Fruit fly (Drosophila melanogaster) whole organism, prepupa: ENCODE measurements around the gene CG9550.

ENCODE experiments used
- Blimp-1 ChIP-seq: fragments of 200-800 bp; sonication (Bioruptor generic); optimal IDR thresholded peaks from 3 replicates; lab custom pipeline; 2017; ENCODE audit warnings: missing biosample characterization, missing genetic modification characterization, mild to moderate bottlenecking, moderate library complexity, missing genetic modification reagents
- CG11294 ChIP-seq: fragments of 200-800 bp; sonication (Bioruptor generic); IDR thresholded peaks from 2 replicates; pipeline ENCODE4 v1.3.6; 2022; ENCODE audit warnings: missing biosample characterization, missing genetic modification characterization
- CG11762 ChIP-seq: fragments of 200-800 bp; sonication (Bioruptor generic); optimal IDR thresholded peaks from 3 replicates; lab custom pipeline; 2016; ENCODE audit warnings: missing biosample characterization, missing genetic modification characterization; ENCODE audit not compliant: insufficient read depth
- CG11902 ChIP-seq: fragments of 200-800 bp; sonication (Bioruptor generic); optimal IDR thresholded peaks from 3 replicates; lab custom pipeline; 2016; ENCODE audit warnings: missing biosample characterization, missing genetic modification characterization
- CG15336 ChIP-seq: fragments of 200-800 bp; sonication (Bioruptor generic); IDR thresholded peaks from 2 replicates; pipeline ENCODE4 v1.3.6; 2022; ENCODE audit warnings: missing biosample characterization, missing genetic modification characterization
- CG1621 ChIP-seq: fragments of 200-800 bp; sonication (Bioruptor generic); optimal IDR thresholded peaks from 3 replicates; lab custom pipeline; 2018; ENCODE audit warnings: missing biosample characterization, mild to moderate bottlenecking, missing genetic modification characterization
- CG16779 ChIP-seq: fragments of 200-800 bp; sonication (Bioruptor generic); optimal IDR thresholded peaks from 3 replicates; lab custom pipeline; 2017; ENCODE audit warnings: missing biosample characterization, mild to moderate bottlenecking, missing genetic modification characterization
- CG3032 ChIP-seq: fragments of 200-800 bp; optimal IDR thresholded peaks from 2 replicates; lab custom pipeline; 2019; ENCODE audit warnings: missing biosample characterization, mild to moderate bottlenecking, missing genetic modification characterization, moderate library complexity
- CG31627 ChIP-seq: fragments of 200-800 bp; sonication (Bioruptor generic); optimal IDR thresholded peaks from 3 replicates; lab custom pipeline; 2016; ENCODE audit warnings: missing biosample characterization, missing genetic modification characterization
- CG34406 ChIP-seq: fragments of 200-800 bp; sonication (Bioruptor generic); optimal IDR thresholded peaks from 3 replicates; lab custom pipeline; 2016; ENCODE audit warnings: missing biosample characterization, missing genetic modification characterization
- CG3919 ChIP-seq: fragments of 200-800 bp; sonication (Bioruptor generic); optimal IDR thresholded peaks from 3 replicates; lab custom pipeline; 2016; ENCODE audit warnings: missing biosample characterization, missing genetic modification characterization
- CG6163 ChIP-seq: fragments of 200-800 bp; sonication (Bioruptor generic); IDR thresholded peaks from 3 replicates; pipeline ENCODE4 v1.3.6; 2022; ENCODE audit warnings: missing biosample characterization, missing genetic modification characterization
- CG6808 ChIP-seq: fragments of 200-800 bp; sonication (Bioruptor generic); optimal IDR thresholded peaks from 3 replicates; lab custom pipeline; 2017; ENCODE audit warnings: missing biosample characterization, missing genetic modification characterization, mild to moderate bottlenecking, moderate library complexity, missing genetic modification reagents
- CG7368 ChIP-seq: fragments of 200-800 bp; sonication (Bioruptor generic); optimal IDR thresholded peaks from 3 replicates; lab custom pipeline; 2016; ENCODE audit warnings: missing biosample characterization, missing genetic modification characterization
- CG8119 ChIP-seq: fragments of 200-800 bp; sonication (Bioruptor generic); IDR thresholded peaks from 3 replicates; pipeline ENCODE4 v1.3.6; 2022; ENCODE audit warnings: missing biosample characterization, missing genetic modification characterization
- CG8632 ChIP-seq: fragments of 200-800 bp; sonication (Bioruptor generic); optimal IDR thresholded peaks from 3 replicates; lab custom pipeline; 2016; ENCODE audit warnings: missing biosample characterization, missing genetic modification characterization
- CG9139 ChIP-seq: fragments of 200-800 bp; sonication (Bioruptor generic); optimal IDR thresholded peaks from 3 replicates; lab custom pipeline; 2017; ENCODE audit warnings: missing biosample characterization, mild to moderate bottlenecking, missing genetic modification characterization
- Eip78C ChIP-seq: fragments of 200-800 bp; sonication (Bioruptor generic); peaks from one replicate; lab custom pipeline; 2016; ENCODE audit warnings: missing biosample characterization, missing genetic modification characterization
- Eip93F ChIP-seq: fragments of 200-800 bp; sonication (Bioruptor generic); optimal IDR thresholded peaks from 2 replicates; lab custom pipeline; 2016; ENCODE audit warnings: missing biosample characterization, mild to moderate bottlenecking, missing genetic modification characterization
- Ets96B ChIP-seq: fragments of 200-800 bp; optimal IDR thresholded peaks from 2 replicates; lab custom pipeline; 2019; ENCODE audit warnings: missing biosample characterization, mild to moderate bottlenecking, missing genetic modification characterization, moderate library complexity
- Gug ChIP-seq: fragments of 200-800 bp; sonication (Bioruptor generic); IDR thresholded peaks from 2 replicates; pipeline ENCODE4 v1.3.6; 2022; ENCODE audit warnings: missing biosample characterization, missing genetic modification characterization
- Hr38 ChIP-seq: sonication (Bioruptor generic); optimal IDR thresholded peaks from 2 replicates; lab custom pipeline; 2016; ENCODE audit warnings: missing biosample characterization, missing genetic modification characterization
- Hr4 ChIP-seq: fragments of 200-800 bp; sonication (Bioruptor generic); optimal IDR thresholded peaks from 3 replicates; lab custom pipeline; 2016; ENCODE audit warnings: missing biosample characterization, missing genetic modification characterization
- Lpt ChIP-seq: fragments of 200-800 bp; sonication (Bioruptor generic); optimal IDR thresholded peaks from 3 replicates; lab custom pipeline; 2016; ENCODE audit warnings: missing biosample characterization, missing genetic modification characterization
- Met ChIP-seq: fragments of 200-800 bp; sonication (Bioruptor generic); optimal IDR thresholded peaks from 3 replicates; lab custom pipeline; 2016; ENCODE audit warnings: missing biosample characterization, missing genetic modification characterization
- OdsH ChIP-seq: fragments of 200-800 bp; sonication (Bioruptor generic); optimal IDR thresholded peaks from 3 replicates; lab custom pipeline; 2016; ENCODE audit warnings: missing biosample characterization, missing genetic modification characterization
- Smox ChIP-seq: fragments of 200-800 bp; sonication (Bioruptor generic); optimal IDR thresholded peaks from 3 replicates; lab custom pipeline; 2016; ENCODE audit warnings: missing biosample characterization, missing genetic modification characterization
- Sox102F ChIP-seq: fragments of 200-800 bp; sonication (Bioruptor generic); optimal IDR thresholded peaks from 2 replicates; lab custom pipeline; 2016; ENCODE audit warnings: missing biosample characterization, mild to moderate bottlenecking, missing genetic modification characterization
- Sox14 ChIP-seq: fragments of 200-800 bp; sonication (Bioruptor generic); optimal IDR thresholded peaks from 3 replicates; lab custom pipeline; 2016; ENCODE audit warnings: missing biosample characterization, missing genetic modification characterization
- Sox15 ChIP-seq: fragments of 200-800 bp; sonication (Bioruptor generic); optimal IDR thresholded peaks from 3 replicates; lab custom pipeline; 2016; ENCODE audit warnings: missing biosample characterization, missing genetic modification characterization
- achi ChIP-seq: fragments of 200-800 bp; sonication (Bioruptor generic); optimal IDR thresholded peaks from 3 replicates; lab custom pipeline; 2016; ENCODE audit warnings: missing biosample characterization, missing genetic modification characterization
- acj6 ChIP-seq: fragments of 200-800 bp; sonication (Bioruptor generic); optimal IDR thresholded peaks from 3 replicates; lab custom pipeline; 2016; ENCODE audit warnings: missing biosample characterization, missing genetic modification characterization
- cyc ChIP-seq: fragments of 200-800 bp; sonication (Bioruptor generic); optimal IDR thresholded peaks from 3 replicates; lab custom pipeline; 2016; ENCODE audit warnings: missing biosample characterization, missing genetic modification characterization
- dac ChIP-seq: fragments of 200-800 bp; sonication (Bioruptor generic); optimal IDR thresholded peaks from 2 replicates; lab custom pipeline; 2017; ENCODE audit warnings: missing biosample characterization, mild to moderate bottlenecking, missing genetic modification characterization
- esn ChIP-seq: fragments of 200-800 bp; sonication (Bioruptor generic); optimal IDR thresholded peaks from 2 replicates; lab custom pipeline; 2016; ENCODE audit warnings: missing biosample characterization, mild to moderate bottlenecking, missing genetic modification characterization, moderate library complexity
- fd59A ChIP-seq: fragments of 200-800 bp; sonication (Bioruptor generic); optimal IDR thresholded peaks from 2 replicates; lab custom pipeline; 2017; ENCODE audit warnings: missing biosample characterization, mild to moderate bottlenecking, missing genetic modification characterization, missing genetic modification reagents
- fkh ChIP-seq: fragments of 200-800 bp; sonication (Bioruptor generic); optimal IDR thresholded peaks from 3 replicates; lab custom pipeline; 2017; ENCODE audit warnings: missing biosample characterization, mild to moderate bottlenecking, missing genetic modification characterization, moderate library complexity
- lz ChIP-seq: fragments of 200-800 bp; sonication (Bioruptor generic); optimal IDR thresholded peaks from 3 replicates; lab custom pipeline; 2016; ENCODE audit warnings: missing biosample characterization, missing genetic modification characterization
- net ChIP-seq: fragments of 200-800 bp; sonication (Bioruptor generic); optimal IDR thresholded peaks from 3 replicates; lab custom pipeline; 2016; ENCODE audit warnings: missing biosample characterization, missing genetic modification characterization
- pdm3 ChIP-seq: fragments of 200-800 bp; sonication (Bioruptor generic); optimal IDR thresholded peaks from 3 replicates; lab custom pipeline; 2016; ENCODE audit warnings: missing biosample characterization, missing genetic modification characterization
- ss ChIP-seq, 2 experiments: fragments of 200-800 bp; sonication (Bioruptor generic); optimal IDR thresholded peaks; 2 replicates in 1 of 2; 3 replicates in 1 of 2; lab custom pipeline; 2017 to 2018; ENCODE audit warnings: mild to moderate bottlenecking in 2 of 2, missing biosample characterization in 2 of 2, missing genetic modification characterization in 2 of 2, moderate library complexity in 1 of 2
- svp ChIP-seq: fragments of 200-800 bp; sonication (Bioruptor generic); peaks from one replicate; lab custom pipeline; 2016; ENCODE audit warnings: missing biosample characterization, missing genetic modification characterization
- vri ChIP-seq: fragments of 200-800 bp; sonication (Bioruptor generic); optimal IDR thresholded peaks from 3 replicates; lab custom pipeline; 2016; ENCODE audit warnings: missing biosample characterization, mild to moderate bottlenecking, missing genetic modification characterization

Gene CG9550

dm6 chr2L:6471978-6472776 is 24.7 kb upstream of the CG9550 start (continued):
- TF ChIP-seq lz (GFP tag; lab: Kevin White, UChicago) = peak; percentile 56
- TF ChIP-seq CG11294 (GFP tag; lab: Robert Waterston, UW) = 0 out of 2 replicates have a peak, but pooled peaks have one; percentile 7
- peak; percentile 54 for TF ChIP-seq CG8632 (GFP tag; lab: Kevin White, UChicago)
- peak; percentile 22; the same call in 1 of the 3 replicates for TF ChIP-seq CG6163 (GFP tag; lab: Robert Waterston, UW)
- peak; percentile 62 for TF ChIP-seq Hr4 (GFP tag; lab: Kevin White, UChicago)
- TF ChIP-seq CG8119 (GFP tag; lab: Robert Waterston, UW) = peak; percentile 64; the same call in 2 of the 3 replicates
- TF ChIP-seq Blimp-1 (GFP tag; lab: Kevin White, UChicago) = no peak
- peak; percentile 61 for TF ChIP-seq CG11902 (GFP tag; lab: Kevin White, UChicago)
- no peak for TF ChIP-seq Gug (GFP tag; lab: Robert Waterston, UW)
- TF ChIP-seq CG6808 (GFP tag; lab: Kevin White, UChicago) = peak; percentile 67

dm6 chr2L:6473076-6474037 is 23.5 kb upstream of the CG9550 start, which contains the start of gene mmy:
TSS of gene mmy (minus strand) at chr2L:6473904.
- TF ChIP-seq CG3032 (tag; lab: Kevin White, UChicago) = peak; percentile 72
- no peak for TF ChIP-seq Hr38 (GFP tag; lab: Kevin White, UChicago)
- TF ChIP-seq Gug (GFP tag; lab: Robert Waterston, UW) = peak; percentile 43; the same call in 1 of the 2 replicates
- TF ChIP-seq Sox15 (GFP tag; lab: Kevin White, UChicago) = peak; percentile 22
- peak; percentile 72 for TF ChIP-seq CG6808 (GFP tag; lab: Kevin White, UChicago)
- peak; percentile 96 for TF ChIP-seq fkh
- TF ChIP-seq net = peak; percentile 67
- TF ChIP-seq CG9139 (GFP tag; lab: Kevin White, UChicago) = peak; percentile 64
- TF ChIP-seq Sox102F (GFP tag; lab: Kevin White, UChicago) = peak; percentile 37
- peak; percentile 53 for TF ChIP-seq vri (GFP tag; lab: Kevin White, UChicago)
- peak; percentile 72 for TF ChIP-seq svp (GFP tag; lab: Kevin White, UChicago)
- peak; percentile 51 for TF ChIP-seq CG1621 (tag; lab: Kevin White, UChicago)
- peak; percentile 82 for TF ChIP-seq Eip78C
- peak; percentile 47 for TF ChIP-seq Lpt (GFP tag; lab: Kevin White, UChicago)
- peak; percentile 63 for TF ChIP-seq CG34406
- TF ChIP-seq pdm3 (GFP tag; lab: Kevin White, UChicago) = peak; percentile 42
- peak; percentile 75 to 81 for TF ChIP-seq ss (GFP tag; optimal IDR thresholded peaks at IDR 0.05; lab: Kevin White, UChicago)
- TF ChIP-seq Sox14 (GFP tag; lab: Kevin White, UChicago) = peak; percentile 17
- no peak for TF ChIP-seq Blimp-1 (GFP tag; lab: Kevin White, UChicago)
- peak; percentile 7 for TF ChIP-seq lz (GFP tag; lab: Kevin White, UChicago)
- no peak for TF ChIP-seq Met
- TF ChIP-seq dac = peak; percentile 55
- TF ChIP-seq cyc (GFP tag; lab: Kevin White, UChicago) = peak; percentile 10
- TF ChIP-seq CG8119 (GFP tag; lab: Robert Waterston, UW) = peak; percentile 80
- TF ChIP-seq acj6 (GFP tag; lab: Kevin White, UChicago) = peak; percentile 67
- peak; percentile 31 for TF ChIP-seq CG11294 (GFP tag; lab: Robert Waterston, UW)
- peak; percentile 43 for TF ChIP-seq esn (GFP tag; lab: Kevin White, UChicago)
- TF ChIP-seq fd59A (GFP tag; lab: Kevin White, UChicago) = peak; percentile 69
- peak; percentile 52 for TF ChIP-seq Hr4 (GFP tag; lab: Kevin White, UChicago)
- TF ChIP-seq Ets96B (tag; lab: Kevin White, UChicago) = peak; percentile 82
- TF ChIP-seq Smox (GFP tag; lab: Kevin White, UChicago) = peak; percentile 34
- peak; percentile 33 for TF ChIP-seq CG11902 (GFP tag; lab: Kevin White, UChicago)
- peak; percentile 66 for TF ChIP-seq CG3919 (GFP tag; lab: Kevin White, UChicago)
- peak; percentile 63 for TF ChIP-seq CG8632 (GFP tag; lab: Kevin White, UChicago)
- TF ChIP-seq Eip93F (GFP tag; lab: Kevin White, UChicago) = peak; percentile 33
- TF ChIP-seq CG16779 = peak; percentile 59
- TF ChIP-seq CG31627 (GFP tag; lab: Kevin White, UChicago) = no peak
- peak; percentile 69 for TF ChIP-seq OdsH (GFP tag; lab: Kevin White, UChicago)
- peak; percentile 69 for TF ChIP-seq achi (GFP tag; lab: Kevin White, UChicago)
- peak; percentile 46 for TF ChIP-seq CG7368 (GFP tag; lab: Kevin White, UChicago)
- TF ChIP-seq CG11762 = peak; percentile 59
- TF ChIP-seq CG15336 (GFP tag; lab: Robert Waterston, UW) = peak; percentile 81
